Worm (Caenorhabditis elegans): ENCODE measurements around the gene F17A9.5.

Gene F17A9.5

DNA sequence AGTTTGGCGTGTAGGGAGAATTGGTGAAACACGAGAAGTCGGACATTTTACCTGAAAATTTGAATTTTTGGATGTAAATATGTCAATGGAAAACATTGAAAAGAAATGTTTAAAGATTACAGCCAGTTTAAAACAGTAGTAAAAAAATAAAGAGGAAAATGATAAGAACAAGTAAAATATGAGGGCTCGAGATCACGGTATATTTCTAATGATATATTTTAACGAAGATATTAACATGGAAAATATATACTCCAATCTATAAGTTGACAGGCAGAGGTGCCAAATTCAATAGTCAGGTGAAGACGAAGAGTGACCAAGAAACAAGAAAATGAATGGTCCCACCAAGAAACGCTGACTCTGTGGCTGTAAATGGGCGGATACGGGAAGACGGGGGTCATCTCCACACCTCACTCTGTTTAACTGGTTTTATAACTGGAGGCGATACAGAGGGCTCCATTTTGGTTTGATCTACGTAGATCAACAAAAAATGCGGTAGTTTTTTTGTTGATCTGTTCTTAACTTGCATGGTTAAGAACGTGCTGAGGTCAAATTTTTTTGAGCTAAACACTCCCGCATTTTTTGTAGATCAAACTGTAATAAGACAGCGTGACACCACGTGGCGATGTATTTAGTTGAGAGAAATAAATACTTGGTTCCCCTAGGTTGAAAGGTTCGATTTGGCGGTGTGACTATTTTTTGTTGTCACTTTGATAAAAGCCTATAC is 7.5 kb upstream of the F17A9.5 start, which contains the start of gene ceh-49:
TSS of gene ceh-49 (minus strand) at position 51 of the 724 bp plus-strand sequence.
- TF ChIP-seq hlh-15 (tag; optimal IDR thresholded peaks at IDR 0.05) (no peak), tbx-7 (tag; optimal IDR thresholded peaks at IDR 0.05) (no peak), ets-4 (tag; optimal IDR thresholded peaks at IDR 0.05) (no peak), madf-2 (tag; optimal IDR thresholded peaks at IDR 0.05) (no peak), C08G9.2 (tag; optimal IDR thresholded peaks at IDR 0.05) (no peak), ceh-31 (tag; optimal IDR thresholded peaks at IDR 0.05) (no peak), odd-2 (tag; optimal IDR thresholded peaks at IDR 0.05) (no peak), sox-2 (GFP tag; IDR thresholded peaks at IDR 0.05) (no peak), pha-4 (tag; optimal IDR thresholded peaks at IDR 0.05) (no peak), pat-9 (tag; optimal IDR thresholded peaks at IDR 0.05) (no peak), fax-1 (tag; optimal IDR thresholded peaks at IDR 0.05) (no peak), ahr-1 (tag; optimal IDR thresholded peaks at IDR 0.05) (no peak), ztf-16 (tag; optimal IDR thresholded peaks at IDR 0.05) (no peak), sdc-2 (tag; optimal IDR thresholded peaks at IDR 0.05) (no peak), hlh-8 (tag; optimal IDR thresholded peaks at IDR 0.05) (no peak), unc-3 (GFP tag; conservative IDR thresholded peaks at IDR 0.05) (no peak), unc-3 (tag; optimal IDR thresholded peaks at IDR 0.05) (no peak), unc-42 (tag; optimal IDR thresholded peaks at IDR 0.05) (no peak), Y22D7AL.16 (tag; optimal IDR thresholded peaks at IDR 0.05) (no peak), ceh-2 (tag; optimal IDR thresholded peaks at IDR 0.05) (no peak)

DNA sequence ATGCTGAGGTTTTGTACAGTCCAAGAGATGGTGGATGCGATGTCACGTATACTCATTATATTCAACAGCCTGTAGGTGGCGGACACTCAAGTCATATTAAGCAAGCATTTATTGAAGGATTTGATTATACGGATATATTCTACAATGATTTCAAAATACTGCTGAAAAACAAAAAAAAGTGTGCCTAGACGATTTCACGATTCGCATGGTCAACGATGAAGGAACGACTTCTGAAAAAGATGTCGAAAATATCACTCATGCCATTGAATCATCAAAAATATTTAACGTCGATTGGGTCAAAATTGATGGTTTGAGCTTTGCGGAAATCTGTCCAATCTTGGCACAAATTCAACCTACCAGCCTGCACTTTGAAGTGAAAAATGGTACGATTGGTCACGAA is 4.2 kb upstream of the F17A9.5 start:
- TF ChIP-seq pqm-1 (tag; optimal IDR thresholded peaks at IDR 0.05) (no peak), ceh-34 (tag; optimal IDR thresholded peaks at IDR 0.05) (no peak), F13H6.1 (tag; optimal IDR thresholded peaks at IDR 0.05) (no peak)

DNA sequence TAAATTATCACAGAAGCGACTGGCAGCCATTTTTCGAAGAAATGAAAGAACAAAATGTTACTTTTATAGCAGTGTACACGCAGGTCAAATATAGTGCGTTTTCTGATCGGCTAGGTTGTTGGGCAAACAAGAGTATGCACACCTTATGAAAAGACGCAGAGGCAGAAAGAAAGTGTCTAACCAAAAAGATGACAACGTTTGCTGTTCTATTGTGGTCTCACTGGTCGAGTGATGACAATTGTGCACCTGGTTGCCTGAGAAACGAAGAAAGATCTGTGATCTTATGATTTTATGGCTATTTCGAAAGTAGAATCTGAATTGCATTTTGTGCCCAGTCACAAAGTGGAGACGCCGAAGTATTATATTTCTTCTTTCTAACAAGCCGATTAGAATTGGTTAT is 2.3 kb downstream of the F17A9.5 start, which contains the start of gene F17A9.4:
TSS of gene F17A9.4 (minus strand) at position 97 of the 400 bp plus-strand sequence.
- TF ChIP-seq pqm-1 (tag; optimal IDR thresholded peaks at IDR 0.05) (peak; percentile 28), hlh-30 (tag; optimal IDR thresholded peaks at IDR 0.05; ENCODE audit: insufficient read depth) (no peak)

DNA sequence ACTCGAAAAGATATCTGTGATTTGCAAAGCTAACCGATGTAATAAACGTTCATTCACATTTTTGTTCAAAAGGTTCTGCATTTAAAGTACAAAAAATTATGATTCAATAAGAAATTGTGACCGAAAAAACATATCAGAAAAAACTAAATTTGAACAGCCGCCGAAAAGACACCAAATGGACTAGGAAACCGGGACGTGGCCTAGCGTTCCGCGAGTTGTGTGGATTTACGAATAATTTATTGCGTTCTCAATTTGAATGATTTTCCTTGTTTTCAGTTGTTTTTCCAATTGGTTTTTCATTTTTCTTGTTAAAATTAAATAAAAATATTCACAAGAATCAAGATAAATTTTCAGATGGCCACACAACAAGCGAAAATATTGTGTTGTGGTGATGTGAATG is 5.3 kb downstream of the F17A9.5 start, which contains the start of gene cwf-19L1:
TSS of gene cwf-19L1 (plus strand) at position 355 of the 400 bp plus-strand sequence.
- peak; percentile 80 for TF ChIP-seq tbx-7 (tag; optimal IDR thresholded peaks at IDR 0.05)
- TF ChIP-seq F13H6.1 (tag; optimal IDR thresholded peaks at IDR 0.05), result no peak
- no peak for TF ChIP-seq ceh-45 (GFP tag; IDR thresholded peaks at IDR 0.05)
- peak; percentile 42 for TF ChIP-seq nfya-1 (tag; optimal IDR thresholded peaks at IDR 0.05)
- TF ChIP-seq pax-1 (tag; optimal IDR thresholded peaks at IDR 0.05), result no peak
- no peak for TF ChIP-seq odd-2 (tag; optimal IDR thresholded peaks at IDR 0.05)
- TF ChIP-seq sox-2 (GFP tag; IDR thresholded peaks at IDR 0.05), result no peak
- TF ChIP-seq ttx-3 (tag; optimal IDR thresholded peaks at IDR 0.05), result no peak
- no peak for TF ChIP-seq ceh-6 (GFP tag; optimal IDR thresholded peaks at IDR 0.05)
- TF ChIP-seq sox-4 (tag; optimal IDR thresholded peaks at IDR 0.05), result no peak
- TF ChIP-seq zip-5 (tag; optimal IDR thresholded peaks at IDR 0.05), result peak; percentile 61
- TF ChIP-seq ceh-34 (tag; optimal IDR thresholded peaks at IDR 0.05), result no peak
- TF ChIP-seq hlh-15 (tag; optimal IDR thresholded peaks at IDR 0.05), result no peak
- peak; percentile 47 for TF ChIP-seq rnt-1 (tag; optimal IDR thresholded peaks at IDR 0.05)
- TF ChIP-seq unc-42 (tag; optimal IDR thresholded peaks at IDR 0.05), result peak; percentile 31
- peak; percentile 67 for TF ChIP-seq tbx-2 (tag; optimal IDR thresholded peaks at IDR 0.05)
- TF ChIP-seq hlh-8 (tag; optimal IDR thresholded peaks at IDR 0.05), result peak; percentile 61
- no peak for TF ChIP-seq pat-9 (tag; optimal IDR thresholded peaks at IDR 0.05)
- TF ChIP-seq ceh-48 (tag; optimal IDR thresholded peaks at IDR 0.05), result no peak
- no peak for TF ChIP-seq pqm-1 (tag; optimal IDR thresholded peaks at IDR 0.05)
- TF ChIP-seq ceh-30 (tag; optimal IDR thresholded peaks at IDR 0.05), result no peak
- TF ChIP-seq C38D4.7 (GFP tag; optimal IDR thresholded peaks at IDR 0.05), result no peak
- peak; percentile 40 for TF ChIP-seq ceh-18 (tag; optimal IDR thresholded peaks at IDR 0.05)
- TF ChIP-seq elt-4 (tag; optimal IDR thresholded peaks at IDR 0.05), result no peak
- TF ChIP-seq T23F11.4 (GFP tag; optimal IDR thresholded peaks at IDR 0.05), result no peak
- TF ChIP-seq ref-2 (tag; optimal IDR thresholded peaks at IDR 0.05), result peak; percentile 29
- no peak for TF ChIP-seq ztf-16 (tag; optimal IDR thresholded peaks at IDR 0.05)
- no peak for TF ChIP-seq mec-3 (tag; optimal IDR thresholded peaks at IDR 0.05; ENCODE audit: borderline replicate concordance)
- no peak for TF ChIP-seq hlh-6 (tag; optimal IDR thresholded peaks at IDR 0.05)
- TF ChIP-seq eyg-1 (tag; optimal IDR thresholded peaks at IDR 0.05), result no peak
- TF ChIP-seq ets-4 (tag; optimal IDR thresholded peaks at IDR 0.05), result peak; percentile 81
- TF ChIP-seq pros-1 (tag; optimal IDR thresholded peaks at IDR 0.05), result no peak
- TF ChIP-seq ceh-2 (tag; optimal IDR thresholded peaks at IDR 0.05), result peak; percentile 78
- no peak for TF ChIP-seq lin-11 (tag; optimal IDR thresholded peaks at IDR 0.05)
- TF ChIP-seq ceh-31 (tag; optimal IDR thresholded peaks at IDR 0.05), result peak; percentile 87
